Worm (Caenorhabditis elegans) whole organism, mixed stage, embryonic: Measurements from ENCODE around the gene wht-1.

Experiments
- blmp-1 ChIP-seq: fragments of 150-350 bp; optimal IDR thresholded peaks from 2 replicates; lab custom pipeline; 2014; ENCODE audit warnings: missing biosample characterization, missing genetic modification characterization
- cnd-1 ChIP-seq: fragments of 200-800 bp; sonication (Bioruptor generic); optimal IDR thresholded peaks from 2 replicates; lab custom pipeline; 2018; ENCODE audit warnings: mild to moderate bottlenecking, missing genetic modification characterization, missing compliant biosample characterization
- ham-2 ChIP-seq: fragments of 200-800 bp; sonication (Bioruptor generic); optimal IDR thresholded peaks from 2 replicates; lab custom pipeline; 2018; ENCODE audit warnings: mild to moderate bottlenecking, missing genetic modification characterization, missing compliant biosample characterization
- hlh-1 ChIP-seq: fragments of 150-350 bp; optimal IDR thresholded peaks from 2 replicates; lab custom pipeline; 2014; ENCODE audit warnings: missing biosample characterization, missing genetic modification reagents, missing genetic modification characterization
- nhr-2 ChIP-seq: fragments of 150-350 bp; optimal IDR thresholded peaks from 2 replicates; lab custom pipeline; 2014; ENCODE audit warnings: missing biosample characterization, missing genetic modification characterization
- nhr-237 ChIP-seq: fragments of 150-350 bp; optimal IDR thresholded peaks from 2 replicates; lab custom pipeline; 2014; ENCODE audit warnings: missing biosample characterization, missing genetic modification characterization
- snpc-4 ChIP-seq: fragments of 150-350 bp; optimal IDR thresholded peaks from 2 replicates; lab custom pipeline; 2014; ENCODE audit warnings: missing biosample characterization, missing genetic modification characterization
- unc-39 ChIP-seq: fragments of 150-350 bp; optimal IDR thresholded peaks from 2 replicates; lab custom pipeline; 2014; ENCODE audit warnings: missing biosample characterization, missing genetic modification characterization
- unc-62 ChIP-seq: fragments of 150-350 bp; optimal IDR thresholded peaks from 2 replicates; lab custom pipeline; 2014; ENCODE audit warnings: missing biosample characterization, missing genetic modification reagents, missing genetic modification characterization
- ztf-11 ChIP-seq: fragments of 150-350 bp; optimal IDR thresholded peaks from 2 replicates; lab custom pipeline; 2014; ENCODE audit warnings: missing biosample characterization, missing genetic modification characterization

Gene wht-1

ce11 chrIII:6046881-6047280 lies 40.7 kb downstream of the wht-1 start, which contains the start of gene tbx-11:
Gene tbx-11 (minus strand): TSS chrIII:6046981.
- TF ChIP-seq hlh-1 (tag; lab: Kevin White, UChicago) = no peak
- no peak for TF ChIP-seq ztf-11 (tag; lab: Kevin White, UChicago)
- no peak for TF ChIP-seq blmp-1 (tag; lab: Kevin White, UChicago)
- peak; percentile 29 for TF ChIP-seq nhr-2 (tag; lab: Kevin White, UChicago)
- no peak for TF ChIP-seq snpc-4
- no peak for TF ChIP-seq unc-62 (GFP tag; lab: Kevin White, UChicago)

- no peak for TF ChIP-seq blmp-1 (tag; lab: Kevin White, UChicago)
- no peak for TF ChIP-seq ham-2
- no peak for TF ChIP-seq unc-39 (tag; lab: Kevin White, UChicago)
- TF ChIP-seq nhr-237 (tag; lab: Kevin White, UChicago) = no peak
- TF ChIP-seq cnd-1 (tag; lab: Kevin White, UChicago) = no peak
- TF ChIP-seq nhr-2 (tag; lab: Kevin White, UChicago) = no peak
These were observed 48.2 kb downstream of the wht-1 start, which contains the start of gene ift-139 for ce11 chrIII:6039370-6039769. Gene ift-139 (minus strand): TSS chrIII:6039470.
